Worm (Caenorhabditis elegans): ENCODE data around the gene gob-1.
A peak's percentile ranks its signal among the peaks of the same experiment; 100 is the strongest.

The gob-1 gene

ce11 chrX:15509681-15510080, 16.3 kb downstream of the gob-1 start, which contains the start of gene eat-20:
Gene eat-20 (plus strand): TSS chrX:15510011.
- TF ChIP-seq eyg-1 (tag; optimal IDR thresholded peaks at IDR 0.05), result no peak
- TF ChIP-seq gmeb-2 (tag; optimal IDR thresholded peaks at IDR 0.05), result no peak
- TF ChIP-seq F13H6.1 (tag; optimal IDR thresholded peaks at IDR 0.05), result no peak
- no peak for TF ChIP-seq ceh-2 (tag; optimal IDR thresholded peaks at IDR 0.05)
- no peak for TF ChIP-seq pha-4 (tag; optimal IDR thresholded peaks at IDR 0.05)
- TF ChIP-seq odd-2 (tag; optimal IDR thresholded peaks at IDR 0.05), result no peak
- TF ChIP-seq fax-1 (tag; optimal IDR thresholded peaks at IDR 0.05), result no peak
- TF ChIP-seq tbx-7 (tag; optimal IDR thresholded peaks at IDR 0.05), result no peak
- no peak for TF ChIP-seq ceh-6 (GFP tag; optimal IDR thresholded peaks at IDR 0.05)
- no peak for TF ChIP-seq nhr-232 (tag; optimal IDR thresholded peaks at IDR 0.05)
- TF ChIP-seq tbx-2 (tag; optimal IDR thresholded peaks at IDR 0.05), result no peak
- TF ChIP-seq pqm-1 (tag; optimal IDR thresholded peaks at IDR 0.05), result no peak
- TF ChIP-seq sdc-2 (tag; optimal IDR thresholded peaks at IDR 0.05), result no peak
- no peak for TF ChIP-seq lim-6 (tag; optimal IDR thresholded peaks at IDR 0.05)
- TF ChIP-seq ref-2 (tag; optimal IDR thresholded peaks at IDR 0.05), result no peak
- no peak for TF ChIP-seq fkh-6 (tag; optimal IDR thresholded peaks at IDR 0.05)

ce11 chrX:15514547-15514946, 21.1 kb downstream of the gob-1 start:
- TF ChIP-seq pax-1 (tag; optimal IDR thresholded peaks at IDR 0.05) (no peak), K02D7.2 (tag; optimal IDR thresholded peaks at IDR 0.05) (no peak), unc-55 (GFP tag; optimal IDR thresholded peaks at IDR 0.05) (no peak), gmeb-2 (tag; optimal IDR thresholded peaks at IDR 0.05) (no peak), madf-2 (tag; optimal IDR thresholded peaks at IDR 0.05) (no peak), ceh-31 (tag; optimal IDR thresholded peaks at IDR 0.05) (no peak), dve-1 (tag; optimal IDR thresholded peaks at IDR 0.05) (no peak), tbx-2 (tag; optimal IDR thresholded peaks at IDR 0.05) (no peak), tbx-7 (tag; optimal IDR thresholded peaks at IDR 0.05) (no peak), che-1 (tag; optimal IDR thresholded peaks at IDR 0.05) (no peak), lin-11 (tag; optimal IDR thresholded peaks at IDR 0.05) (no peak)

ce11 chrX:15515798-15516197, 22.4 kb downstream of the gob-1 start:
- TF ChIP-seq hlh-8 (tag; optimal IDR thresholded peaks at IDR 0.05), result no peak
- TF ChIP-seq sox-4 (tag; optimal IDR thresholded peaks at IDR 0.05), result peak; percentile 19

DNA sequence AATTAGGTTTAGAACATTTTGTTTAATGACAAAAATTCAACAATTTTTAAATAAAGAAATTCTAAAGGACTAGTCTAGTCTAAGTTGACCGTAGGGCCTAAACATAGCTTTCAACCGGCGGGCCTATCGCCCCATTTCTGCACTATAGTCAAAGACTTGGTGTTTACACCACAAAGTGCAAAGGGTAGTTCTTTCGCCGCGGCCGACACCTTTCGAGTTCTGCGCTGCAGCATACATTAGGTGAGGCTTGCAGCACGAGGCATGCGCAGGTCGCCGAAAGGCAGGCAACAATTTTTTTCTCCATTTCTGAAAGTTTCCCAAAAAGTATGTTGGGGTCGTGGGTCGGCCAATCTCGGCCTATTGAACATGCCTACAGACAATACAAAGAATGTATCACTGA, 35.1 kb downstream of the gob-1 start:
- TF ChIP-seq sox-2 (GFP tag; IDR thresholded peaks at IDR 0.05), result no peak
- no peak for TF ChIP-seq C08G9.2 (tag; optimal IDR thresholded peaks at IDR 0.05)
- no peak for TF ChIP-seq odd-2 (tag; optimal IDR thresholded peaks at IDR 0.05)

DNA sequence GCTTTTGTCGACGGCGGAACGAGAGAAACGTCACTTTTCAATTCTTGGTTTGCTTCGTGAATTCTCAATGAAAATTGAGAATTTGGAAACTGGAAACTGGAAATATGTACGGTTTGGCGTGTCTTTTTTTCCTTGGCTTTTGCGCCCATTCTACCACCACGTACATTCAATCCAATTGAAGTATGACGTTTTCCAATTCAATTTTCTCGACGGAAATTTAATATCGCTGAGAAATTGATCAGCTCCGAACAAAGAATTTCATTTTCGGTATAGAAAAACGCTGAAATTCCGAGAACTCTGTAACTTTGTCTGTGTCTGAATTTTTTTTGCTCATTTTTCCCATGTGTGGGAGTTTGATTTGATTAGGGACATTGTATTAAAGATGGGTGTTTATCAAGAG, 39.9 kb downstream of the gob-1 start:
- TF ChIP-seq unc-42 (tag; optimal IDR thresholded peaks at IDR 0.05) (peak; percentile 56), zip-5 (tag; optimal IDR thresholded peaks at IDR 0.05) (no peak)

DNA sequence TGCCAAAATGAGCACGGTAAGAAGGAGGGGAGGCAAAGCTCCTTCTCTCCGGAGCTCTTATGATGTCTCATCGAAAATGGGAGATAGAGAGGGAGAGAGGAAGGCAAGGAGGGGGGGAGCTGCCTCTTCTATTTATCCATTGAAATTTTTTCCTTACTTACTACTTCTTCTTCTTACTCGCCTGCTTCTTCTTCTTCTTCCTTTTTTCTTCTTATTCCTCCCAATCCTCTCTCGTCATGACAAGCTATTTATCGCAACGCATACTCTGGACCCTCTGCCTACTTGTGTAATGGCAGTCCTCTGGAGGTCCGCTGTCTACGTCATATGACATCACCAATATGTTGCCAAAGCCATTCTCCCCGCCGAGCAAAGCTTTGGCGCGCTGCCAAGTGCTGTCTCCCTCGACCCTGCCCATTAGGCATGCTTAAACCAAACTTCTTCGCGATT, 41.8 kb downstream of the gob-1 start:
- TF ChIP-seq ceh-34 (tag; optimal IDR thresholded peaks at IDR 0.05), result peak; percentile 59
- TF ChIP-seq ceh-19 (GFP tag; optimal IDR thresholded peaks at IDR 0.05), result peak; percentile 41
- TF ChIP-seq ceh-30 (tag; optimal IDR thresholded peaks at IDR 0.05), result no peak
- TF ChIP-seq unc-55 (GFP tag; optimal IDR thresholded peaks at IDR 0.05), result peak; percentile 27
- TF ChIP-seq unc-3 (GFP tag; conservative IDR thresholded peaks at IDR 0.05), result no peak
- peak; percentile 12 for TF ChIP-seq unc-3 (tag; optimal IDR thresholded peaks at IDR 0.05)
- TF ChIP-seq K09A11.1 (tag; optimal IDR thresholded peaks at IDR 0.05; ENCODE audit: insufficient read depth), result no peak
- peak; percentile 54 for TF ChIP-seq tbx-2 (tag; optimal IDR thresholded peaks at IDR 0.05)
- peak; percentile 66 for TF ChIP-seq hlh-30 (tag; optimal IDR thresholded peaks at IDR 0.05; ENCODE audit: insufficient read depth)
- peak; percentile 19 for TF ChIP-seq ceh-6 (GFP tag; optimal IDR thresholded peaks at IDR 0.05)
- TF ChIP-seq ceh-31 (tag; optimal IDR thresholded peaks at IDR 0.05), result peak; percentile 67
- peak; percentile 55 for TF ChIP-seq ceh-14 (tag; optimal IDR thresholded peaks at IDR 0.05)
- TF ChIP-seq fkh-6 (tag; optimal IDR thresholded peaks at IDR 0.05), result no peak
- no peak for TF ChIP-seq elt-2 (tag; optimal IDR thresholded peaks at IDR 0.05)
- peak; percentile 93 for TF ChIP-seq unc-42 (tag; optimal IDR thresholded peaks at IDR 0.05)
- TF ChIP-seq pha-2 (tag; optimal IDR thresholded peaks at IDR 0.05), result no peak
- TF ChIP-seq ceh-18 (tag; optimal IDR thresholded peaks at IDR 0.05), result peak; percentile 59

All from whole organism, late embryonic.